Worm (Caenorhabditis elegans) whole organism, L2 larva: ENCODE results near the gene C14C6.2.

ENCODE experiments used
- crh-2 ChIP-seq: sonication (generic microtip); optimal IDR thresholded peaks from 2 replicates; lab custom pipeline; 2017; ENCODE audit warnings: missing biosample characterization, missing genetic modification characterization
- dmd-4 ChIP-seq: sonication (generic microtip); optimal IDR thresholded peaks from 2 replicates; lab custom pipeline; 2017; ENCODE audit warnings: missing biosample characterization, missing genetic modification characterization
- elt-3 ChIP-seq: sonication (generic microtip); optimal IDR thresholded peaks from 2 replicates; lab custom pipeline; 2017; ENCODE audit warnings: missing biosample characterization, missing genetic modification characterization
- lin-39 ChIP-seq: fragments of 150-350 bp; optimal IDR thresholded peaks from 2 replicates; lab custom pipeline; 2014; ENCODE audit warnings: missing biosample characterization, missing genetic modification reagents, missing genetic modification characterization
- mab-5 ChIP-seq: fragments of 150-350 bp; optimal IDR thresholded peaks from 2 replicates; lab custom pipeline; 2014; ENCODE audit warnings: missing biosample characterization, missing genetic modification characterization
- nhr-11 ChIP-seq: fragments of 150-350 bp; optimal IDR thresholded peaks from 2 replicates; lab custom pipeline; 2014; ENCODE audit warnings: missing biosample characterization, missing genetic modification characterization
- nhr-25 ChIP-seq: fragments of 150-350 bp; sonication (generic microtip); optimal IDR thresholded peaks from 3 replicates; lab custom pipeline; 2014; ENCODE audit warnings: missing biosample characterization, missing genetic modification characterization
- snpc-4 ChIP-seq: fragments of 150-350 bp; optimal IDR thresholded peaks from 2 replicates; lab custom pipeline; 2014; ENCODE audit warnings: missing biosample characterization, missing genetic modification characterization
- unc-62 ChIP-seq: fragments of 150-350 bp; optimal IDR thresholded peaks from 2 replicates; lab custom pipeline; 2014; ENCODE audit warnings: missing biosample characterization, missing genetic modification reagents, missing genetic modification characterization
- zag-1 ChIP-seq: fragments of 150-350 bp; optimal IDR thresholded peaks from 2 replicates; lab custom pipeline; 2014; ENCODE audit warnings: missing biosample characterization, missing genetic modification characterization
- ztf-11 ChIP-seq: sonication (generic microtip); optimal IDR thresholded peaks from 2 replicates; lab custom pipeline; 2017; ENCODE audit warnings: missing biosample characterization, missing genetic modification characterization

DNA sequence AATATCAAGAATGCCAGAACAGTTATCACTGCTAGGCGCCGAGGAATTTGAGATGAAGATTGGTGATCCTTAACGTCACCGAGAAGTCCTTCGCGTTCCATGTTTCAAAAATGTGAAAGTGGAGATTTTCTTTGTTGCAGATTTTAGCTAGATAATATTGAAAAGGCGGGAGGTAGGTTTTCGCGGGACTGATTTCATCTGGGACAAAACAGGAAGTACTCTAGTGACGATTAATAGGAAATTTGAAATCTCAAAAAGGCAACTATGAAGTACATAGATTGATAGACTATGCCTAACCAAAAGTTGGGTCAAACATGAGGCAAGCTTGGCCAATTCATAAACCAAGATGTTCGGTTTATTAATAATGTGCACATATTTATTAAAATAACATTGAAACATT lies 9.9 kb upstream of the C14C6.2 start, which contains the start of gene C14C6.8:
- no peak for TF ChIP-seq ztf-11
- no peak for TF ChIP-seq nhr-11
- TF ChIP-seq elt-3 = no peak
- no peak for TF ChIP-seq crh-2 (tag; lab: Kevin White, UChicago)
- TF ChIP-seq lin-39 (tag; lab: Kevin White, UChicago) = no peak
- TF ChIP-seq zag-1 (tag; lab: Kevin White, UChicago) = no peak
- TF ChIP-seq mab-5 (tag; lab: Kevin White, UChicago) = no peak
- TF ChIP-seq nhr-25 (tag; lab: Kevin White, UChicago) = no peak
- no peak for TF ChIP-seq unc-62 (GFP tag; lab: Kevin White, UChicago)
- no peak for TF ChIP-seq dmd-4 (tag; lab: Kevin White, UChicago)
- no peak for TF ChIP-seq snpc-4 (tag; lab: Kevin White, UChicago)
